Worm (Caenorhabditis elegans) whole organism, late embryonic: ENCODE measurements around the gene lmtr-3.

ENCODE experiments used
- ceh-19 ChIP-seq: fragments of 200-800 bp; sonication (Bioruptor generic); optimal IDR thresholded peaks from 2 replicates; lab custom pipeline; 2018; ENCODE audit warnings: mild to moderate bottlenecking, missing genetic modification characterization, missing compliant biosample characterization
- ceh-22 ChIP-seq: sonication (generic microtip); optimal IDR thresholded peaks from 2 replicates; lab custom pipeline; 2017; ENCODE audit warnings: missing biosample characterization, missing genetic modification characterization
- ceh-9 ChIP-seq: sonication (generic microtip); optimal IDR thresholded peaks from 2 replicates; lab custom pipeline; 2016; ENCODE audit warnings: mild to moderate bottlenecking, missing genetic modification characterization, inconsistent platforms, missing compliant biosample characterization
- ets-4 ChIP-seq: sonication (generic microtip); optimal IDR thresholded peaks from 2 replicates; lab custom pipeline; 2016; ENCODE audit warnings: missing genetic modification characterization, missing compliant biosample characterization
- hlh-15 ChIP-seq: sonication (generic microtip); optimal IDR thresholded peaks from 2 replicates; lab custom pipeline; 2016; ENCODE audit warnings: missing genetic modification characterization, missing compliant biosample characterization
- mec-3 ChIP-seq: sonication (generic microtip); optimal IDR thresholded peaks from 2 replicates; lab custom pipeline; 2016; ENCODE audit warnings: borderline replicate concordance, missing genetic modification characterization, missing compliant biosample characterization
- pqm-1 ChIP-seq: sonication (generic microtip); optimal IDR thresholded peaks from 2 replicates; lab custom pipeline; 2016; ENCODE audit warnings: missing genetic modification characterization, missing compliant biosample characterization
- rnt-1 ChIP-seq: sonication (generic microtip); optimal IDR thresholded peaks from 2 replicates; lab custom pipeline; 2016; ENCODE audit warnings: missing genetic modification characterization, missing compliant biosample characterization
- sdc-2 ChIP-seq: sonication (generic microtip); optimal IDR thresholded peaks from 2 replicates; lab custom pipeline; 2016; ENCODE audit warnings: missing genotype, missing genetic modification characterization, missing compliant biosample characterization
- unc-86 ChIP-seq: sonication (generic microtip); optimal IDR thresholded peaks from 2 replicates; lab custom pipeline; 2016; ENCODE audit warnings: missing genetic modification characterization, missing compliant biosample characterization

DNA sequence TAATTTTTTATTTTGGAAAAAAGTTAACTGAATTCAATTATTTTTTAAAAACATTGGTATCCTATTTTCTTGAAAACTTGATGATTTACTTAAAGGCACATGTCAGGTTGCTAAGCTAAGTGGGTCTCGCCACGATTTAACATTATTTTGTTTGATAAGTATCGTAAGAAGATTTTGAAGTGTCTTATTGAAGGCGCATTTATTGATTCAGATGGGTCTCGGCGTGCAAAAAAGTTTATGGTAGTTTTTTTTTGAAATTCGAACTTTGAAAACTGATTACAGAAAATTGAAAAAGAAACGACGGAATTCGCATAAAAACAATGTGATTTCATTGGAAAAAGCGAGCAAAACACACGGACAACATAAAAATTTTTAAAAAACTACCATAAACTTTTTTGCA lies 41.0 kb upstream of the lmtr-3 start:
- no peak for TF ChIP-seq mec-3 (tag; lab: Kevin White, UChicago)
- TF ChIP-seq pqm-1 (tag; lab: Kevin White, UChicago), result no peak
- TF ChIP-seq ceh-19 (GFP tag; lab: Kevin White, UChicago), result no peak
- no peak for TF ChIP-seq unc-86 (tag; lab: Kevin White, UChicago)
- TF ChIP-seq sdc-2 (tag; lab: Kevin White, UChicago), result no peak
- no peak for TF ChIP-seq rnt-1 (tag; lab: Kevin White, UChicago)
- TF ChIP-seq ceh-9 (tag; lab: Kevin White, UChicago), result no peak
- TF ChIP-seq hlh-15 (tag; lab: Kevin White, UChicago), result no peak
- TF ChIP-seq ets-4 (tag; lab: Kevin White, UChicago), result no peak
- TF ChIP-seq ceh-22, result no peak
